Worm (Caenorhabditis elegans) whole organism, midembryonic: ENCODE results near the gene flp-34.

Experiments used
- med-1 ChIP-seq: sonication (generic microtip); optimal IDR thresholded peaks from 2 replicates; lab custom pipeline; 2017; ENCODE audit warnings: missing genetic modification characterization, mild to moderate bottlenecking, missing compliant biosample characterization, antibody characterized with exemption, missing genetic modification reagents; ENCODE audit not compliant: insufficient read depth
- ref-1 ChIP-seq: fragments of 200-800 bp; sonication (Bioruptor generic); conservative IDR thresholded peaks from 2 replicates; pipeline ENCODE4 v1.3.6; 2022; ENCODE audit warnings: missing genetic modification reagents, missing genetic modification characterization, missing compliant biosample characterization
- ztf-29 ChIP-seq: fragments of 200-800 bp; sonication (Bioruptor generic); IDR thresholded peaks from 2 replicates; pipeline ENCODE4 v1.3.6; 2022; ENCODE audit warnings: missing genetic modification reagents, missing genetic modification characterization, missing compliant biosample characterization

Gene flp-34

DNA sequence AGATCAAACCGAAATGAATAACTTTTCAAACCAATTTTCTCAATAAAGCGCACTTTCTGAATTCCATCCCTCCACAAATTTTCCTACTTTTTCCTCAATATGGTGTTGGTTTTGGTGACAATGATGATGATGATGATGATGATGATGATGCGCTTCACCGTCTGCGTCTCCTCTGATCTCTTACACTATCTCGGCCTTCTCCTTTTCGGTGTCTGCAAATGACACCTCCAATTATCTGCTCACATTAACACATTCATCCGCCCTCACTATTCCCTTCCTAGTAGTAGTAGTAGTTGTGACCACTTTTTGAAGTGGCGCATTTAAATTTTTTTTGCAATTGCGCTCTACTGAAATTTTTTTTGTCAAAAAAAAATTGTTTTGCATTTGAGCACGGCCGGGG is 54.6 kb downstream of the flp-34 start:
- TF ChIP-seq med-1 (GFP tag; lab: Kevin White, UChicago) (no peak), ref-1 (GFP tag; lab: Robert Waterston, UW) (no peak), ztf-29 (GFP tag; lab: Robert Waterston, UW) (no peak)
